Fruit fly (Drosophila melanogaster): ENCODE data around the gene SCCRO4.

Gene SCCRO4

dm6 chr3L:20295095-20295494 is 4.1 kb upstream of the SCCRO4 start, which contains the start of gene gogo:
Gene gogo (minus strand): TSS chr3L:20295133.
- TF ChIP-seq tj (GFP tag; optimal IDR thresholded peaks at IDR 0.05), result no peak
- no peak for TF ChIP-seq CG12768 (GFP tag; optimal IDR thresholded peaks at IDR 0.05)
- no peak for TF ChIP-seq ovo (GFP tag; optimal IDR thresholded peaks at IDR 0.05)
- no peak for TF ChIP-seq Hr96 (GFP tag; optimal IDR thresholded peaks at IDR 0.05)
- no peak for TF ChIP-seq CG7045 (GFP tag; optimal IDR thresholded peaks at IDR 0.05)
- no peak for TF ChIP-seq CG33017 (tag; optimal IDR thresholded peaks at IDR 0.05)
- no peak for TF ChIP-seq cic (GFP tag; optimal IDR thresholded peaks at IDR 0.05)
- no peak for TF ChIP-seq CG14711 (tag; optimal IDR thresholded peaks at IDR 0.05)
- no peak for TF ChIP-seq bab1 (GFP tag; optimal IDR thresholded peaks at IDR 0.05)
- TF ChIP-seq Mnt (GFP tag; optimal IDR thresholded peaks at IDR 0.05), result no peak
- TF ChIP-seq cnc (optimal IDR thresholded peaks at IDR 0.05), result no peak
- TF ChIP-seq CG11617 (GFP tag; optimal IDR thresholded peaks at IDR 0.05), result no peak
- no peak for TF ChIP-seq CG5204 (GFP tag; optimal IDR thresholded peaks at IDR 0.05)
- no peak for TF ChIP-seq Crg-1 (GFP tag; optimal IDR thresholded peaks at IDR 0.05)
- no peak for TF ChIP-seq toe (GFP tag; optimal IDR thresholded peaks at IDR 0.05)
- TF ChIP-seq kay (GFP tag; ENCODE audit: borderline replicate concordance), result no peak
- no peak for TF ChIP-seq Clk (GFP tag; optimal IDR thresholded peaks at IDR 0.05)
- TF ChIP-seq CG7101 (tag; optimal IDR thresholded peaks at IDR 0.05), result no peak

dm6 chr3L:20296797-20297196 is 2.4 kb upstream of the SCCRO4 start, which contains the start of gene FRG1:
Gene FRG1 (minus strand): TSS chr3L:20296971.
- no peak for TF ChIP-seq CG14711 (tag; optimal IDR thresholded peaks at IDR 0.05)
- no peak for TF ChIP-seq ovo (GFP tag; optimal IDR thresholded peaks at IDR 0.05)

dm6 chr3L:20302081-20302630 is 2.9 kb downstream of the SCCRO4 start, which contains the start of gene Pex23:
Gene Pex23 (minus strand): TSS chr3L:20302141.
- peak; percentile 75 for TF ChIP-seq CG7101 (tag; optimal IDR thresholded peaks at IDR 0.05)
- TF ChIP-seq CG33017 (tag; optimal IDR thresholded peaks at IDR 0.05), result peak; percentile 35
- peak; percentile 89 for TF ChIP-seq toe (GFP tag; optimal IDR thresholded peaks at IDR 0.05)
- TF ChIP-seq CG11617 (GFP tag; optimal IDR thresholded peaks at IDR 0.05), result peak; percentile 74
- TF ChIP-seq cic (GFP tag; optimal IDR thresholded peaks at IDR 0.05), result peak; percentile 9
- peak; percentile 79 for TF ChIP-seq Hr96 (GFP tag; optimal IDR thresholded peaks at IDR 0.05)
- TF ChIP-seq ovo (GFP tag; optimal IDR thresholded peaks at IDR 0.05), result peak; percentile 52
- peak; percentile 74 for TF ChIP-seq CG1620 (GFP tag; optimal IDR thresholded peaks at IDR 0.05)
- peak; percentile 69 for TF ChIP-seq CG7045 (GFP tag; optimal IDR thresholded peaks at IDR 0.05)
- peak; percentile 58 for TF ChIP-seq pad (GFP tag; optimal IDR thresholded peaks at IDR 0.05)
- peak; percentile 70 for TF ChIP-seq Mnt (GFP tag; optimal IDR thresholded peaks at IDR 0.05)
- peak; percentile 68 for TF ChIP-seq Clk (GFP tag; optimal IDR thresholded peaks at IDR 0.05)
- peak; percentile 48 for TF ChIP-seq CG12768 (GFP tag; optimal IDR thresholded peaks at IDR 0.05)
- TF ChIP-seq CG5204 (GFP tag; optimal IDR thresholded peaks at IDR 0.05), result peak; percentile 76
- no peak for TF ChIP-seq cnc (optimal IDR thresholded peaks at IDR 0.05)
- peak; percentile 96 for TF ChIP-seq CG14711 (tag; optimal IDR thresholded peaks at IDR 0.05)
- TF ChIP-seq tj (GFP tag; optimal IDR thresholded peaks at IDR 0.05), result peak; percentile 41
- TF ChIP-seq bab1 (GFP tag; optimal IDR thresholded peaks at IDR 0.05), result peak; percentile 91
- TF ChIP-seq Crg-1 (GFP tag; optimal IDR thresholded peaks at IDR 0.05), result peak; percentile 50
- no peak for TF ChIP-seq kay (GFP tag; ENCODE audit: borderline replicate concordance)

dm6 chr3L:20306142-20306541 is 6.9 kb downstream of the SCCRO4 start, which contains the start of gene CG32225:
Gene CG32225 (minus strand): TSS chr3L:20306283.
- TF ChIP-seq cic (GFP tag; optimal IDR thresholded peaks at IDR 0.05) (no peak), cnc (optimal IDR thresholded peaks at IDR 0.05) (no peak), CG5204 (GFP tag; optimal IDR thresholded peaks at IDR 0.05) (no peak), tj (GFP tag; optimal IDR thresholded peaks at IDR 0.05) (no peak), CG12768 (GFP tag; optimal IDR thresholded peaks at IDR 0.05) (no peak), toe (GFP tag; optimal IDR thresholded peaks at IDR 0.05) (no peak), Crg-1 (GFP tag; optimal IDR thresholded peaks at IDR 0.05) (no peak), CG7045 (GFP tag; optimal IDR thresholded peaks at IDR 0.05) (no peak), kay (GFP tag; ENCODE audit: borderline replicate concordance) (no peak), Hr96 (GFP tag; optimal IDR thresholded peaks at IDR 0.05) (no peak), pad (GFP tag; optimal IDR thresholded peaks at IDR 0.05) (no peak), Clk (GFP tag; optimal IDR thresholded peaks at IDR 0.05) (no peak), CG11617 (GFP tag; optimal IDR thresholded peaks at IDR 0.05) (no peak), Mnt (GFP tag; optimal IDR thresholded peaks at IDR 0.05) (no peak), CG33017 (tag; optimal IDR thresholded peaks at IDR 0.05) (no peak), CG14711 (tag; optimal IDR thresholded peaks at IDR 0.05) (no peak), CG1620 (GFP tag; optimal IDR thresholded peaks at IDR 0.05) (no peak)

DNA sequence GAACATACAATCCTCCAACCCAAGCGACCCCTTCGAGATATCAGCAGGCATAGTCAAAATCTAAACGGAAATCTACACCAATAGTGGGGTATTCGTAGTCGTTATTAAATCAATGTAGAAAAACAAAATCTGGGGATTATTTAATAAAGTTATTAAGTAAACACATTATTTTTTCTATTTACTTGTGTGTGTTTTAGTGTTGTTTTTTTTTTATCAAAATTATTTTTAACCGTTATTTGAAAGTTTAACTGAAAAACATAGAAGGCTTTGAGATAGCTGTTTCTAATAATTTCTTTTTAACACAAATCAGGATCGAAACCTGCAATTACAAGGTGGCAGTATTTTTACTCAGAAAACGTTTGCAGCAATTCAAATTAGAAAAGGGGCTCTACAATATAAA is 10.1 kb downstream of the SCCRO4 start, which contains the start of gene polo:
polo (plus strand) TSS at position 301 of the 400 bp plus-strand sequence.
- TF ChIP-seq CG7101 (tag; optimal IDR thresholded peaks at IDR 0.05) (no peak), CG7045 (GFP tag; optimal IDR thresholded peaks at IDR 0.05) (no peak), bab1 (GFP tag; optimal IDR thresholded peaks at IDR 0.05) (no peak), tj (GFP tag; optimal IDR thresholded peaks at IDR 0.05) (no peak), CG12768 (GFP tag; optimal IDR thresholded peaks at IDR 0.05) (no peak), Clk (GFP tag; optimal IDR thresholded peaks at IDR 0.05) (no peak), CG33017 (tag; optimal IDR thresholded peaks at IDR 0.05) (no peak), CG14711 (tag; optimal IDR thresholded peaks at IDR 0.05) (no peak), Hr96 (GFP tag; optimal IDR thresholded peaks at IDR 0.05) (no peak)

All from whole organism, adult.